Worm (Caenorhabditis elegans): ENCODE measurements around the gene fbxa-209.

- TF ChIP-seq snpc-4 (GFP tag; optimal IDR thresholded peaks at IDR 0.05) (no peak), snpc-4 (tag; optimal IDR thresholded peaks at IDR 0.05) (no peak), ekl-4 (GFP tag; IDR thresholded peaks at IDR 0.05) (no peak), Y53F4B.3 (GFP tag; IDR thresholded peaks at IDR 0.05) (no peak)
These were observed 22.0 kb upstream of the fbxa-209 start, which contains the start of gene T26H5.14 for ce11 chrV:15448865-15449264.
